Fruit fly (Drosophila melanogaster) whole organism, embryonic: ENCODE results near the gene wg.

Experiments
- Aef1 ChIP-seq: fragments of 200-800 bp; sonication (Bioruptor generic); IDR thresholded peaks from 3 replicates; pipeline ENCODE4 v1.3.6; 2022; ENCODE audit warnings: missing biosample characterization, missing genetic modification characterization
- B-H2 ChIP-seq: fragments of 200-800 bp; sonication (Bioruptor generic); optimal IDR thresholded peaks from 2 replicates; lab custom pipeline; 2018; ENCODE audit warnings: missing biosample characterization, mild to moderate bottlenecking, missing genetic modification characterization
- CG10543 ChIP-seq: fragments of 200-800 bp; sonication (Bioruptor generic); optimal IDR thresholded peaks from 3 replicates; lab custom pipeline; 2017; ENCODE audit warnings: missing biosample characterization, mild to moderate bottlenecking, missing genetic modification characterization, moderate library complexity
- CG10565 ChIP-seq: fragments of 200-800 bp; sonication (Bioruptor generic); optimal IDR thresholded peaks from 3 replicates; lab custom pipeline; 2016; ENCODE audit warnings: missing biosample characterization, mild to moderate bottlenecking, missing genetic modification characterization
- CG11247 ChIP-seq: fragments of 200-800 bp; sonication (Bioruptor generic); IDR thresholded peaks from 2 replicates; pipeline ENCODE4 v1.3.6; 2022; ENCODE audit warnings: missing biosample characterization, missing genetic modification characterization
- CG15073 ChIP-seq: fragments of 200-800 bp; sonication (Bioruptor generic); optimal IDR thresholded peaks from 2 replicates; lab custom pipeline; 2016; ENCODE audit warnings: missing biosample characterization, missing genetic modification characterization
- CG1529 ChIP-seq: fragments of 200-800 bp; sonication (Bioruptor generic); optimal IDR thresholded peaks from 3 replicates; lab custom pipeline; 2018; ENCODE audit warnings: missing biosample characterization, missing genetic modification characterization
- CG16779 ChIP-seq: fragments of 200-800 bp; sonication (Bioruptor generic); IDR thresholded peaks from 2 replicates; pipeline ENCODE4 v1.3.6; 2022; ENCODE audit warnings: missing biosample characterization, missing genetic modification characterization
- CG17328 ChIP-seq: fragments of 200-800 bp; sonication (Bioruptor generic); IDR thresholded peaks from 2 replicates; pipeline ENCODE4 v1.3.6; 2022; ENCODE audit warnings: missing biosample characterization, missing genetic modification characterization
- CG17359 ChIP-seq: fragments of 200-800 bp; sonication (Bioruptor generic); optimal IDR thresholded peaks from 3 replicates; lab custom pipeline; 2018; ENCODE audit warnings: missing biosample characterization, mild to moderate bottlenecking, missing genetic modification characterization, moderate library complexity
- CG2712 ChIP-seq: fragments of 200-800 bp; optimal IDR thresholded peaks from 3 replicates; lab custom pipeline; 2019; ENCODE audit warnings: missing biosample characterization, mild to moderate bottlenecking, missing genetic modification characterization, moderate library complexity
- CG34376 ChIP-seq: fragments of 200-800 bp; sonication (Bioruptor generic); optimal IDR thresholded peaks from 2 replicates; lab custom pipeline; 2018; ENCODE audit warnings: missing biosample characterization, mild to moderate bottlenecking, missing genetic modification characterization
- CG3995 ChIP-seq: fragments of 200-800 bp; sonication (Bioruptor generic); optimal IDR thresholded peaks from 3 replicates; lab custom pipeline; 2016; ENCODE audit warnings: missing biosample characterization, missing genetic modification characterization
- CG4404 ChIP-seq: fragments of 200-800 bp; sonication (Bioruptor generic); IDR thresholded peaks from 2 replicates; pipeline ENCODE4 v1.3.6; 2022; ENCODE audit warnings: missing biosample characterization, missing genetic modification characterization
- CG6175 ChIP-seq: fragments of 200-800 bp; sonication (Bioruptor generic); IDR thresholded peaks from 3 replicates; pipeline ENCODE4 v1.3.6; 2022; ENCODE audit warnings: missing biosample characterization, missing genetic modification characterization
- CG6272 ChIP-seq: fragments of 200-800 bp; sonication (Bioruptor generic); IDR thresholded peaks from 2 replicates; pipeline ENCODE4 v1.3.6; 2022; ENCODE audit warnings: missing biosample characterization, missing genetic modification characterization
- CG6791 ChIP-seq: fragments of 200-800 bp; sonication (Bioruptor generic); IDR thresholded peaks from 3 replicates; pipeline ENCODE4 v1.3.6; 2022; ENCODE audit warnings: missing biosample characterization, missing genetic modification characterization; ENCODE audit not compliant: partially characterized antibody
- CG8765 ChIP-seq: fragments of 200-800 bp; sonication (Bioruptor generic); IDR thresholded peaks from 2 replicates; pipeline ENCODE4 v1.3.6; 2022; ENCODE audit warnings: missing biosample characterization, missing genetic modification characterization
- CG9817 ChIP-seq: fragments of 200-800 bp; sonication (Bioruptor generic); optimal IDR thresholded peaks from 2 replicates; lab custom pipeline; 2018; ENCODE audit warnings: missing biosample characterization, mild to moderate bottlenecking, missing genetic modification characterization, moderate library complexity
- Dfd ChIP-seq, 2 experiments: fragments of >200 bp; optimal IDR thresholded peaks; 2 replicates each; lab custom pipeline; 2017; ENCODE audit warnings: missing biosample characterization in 2 of 2, missing genetic modification characterization in 2 of 2
- Doc3 ChIP-seq: fragments of 200-800 bp; sonication (Bioruptor generic); IDR thresholded peaks from 3 replicates; pipeline ENCODE4 v1.3.6; 2022; ENCODE audit warnings: missing biosample characterization, missing genetic modification characterization; ENCODE audit not compliant: partially characterized antibody
- Drgx ChIP-seq: fragments of 200-800 bp; sonication (Bioruptor generic); IDR thresholded peaks from 2 replicates; pipeline ENCODE4 v1.3.6; 2022; ENCODE audit warnings: missing biosample characterization, missing genetic modification characterization
- Ets97D ChIP-seq: fragments of 200-800 bp; sonication (Bioruptor generic); optimal IDR thresholded peaks from 3 replicates; lab custom pipeline; 2016; ENCODE audit warnings: missing biosample characterization, missing genetic modification characterization
- HLHmδ ChIP-seq: fragments of 200-800 bp; sonication (Bioruptor generic); optimal IDR thresholded peaks from 2 replicates; lab custom pipeline; 2018; ENCODE audit warnings: missing biosample characterization, mild to moderate bottlenecking, missing genetic modification characterization, moderate library complexity
- Hmx ChIP-seq: fragments of 200-800 bp; sonication (Bioruptor generic); optimal IDR thresholded peaks from 2 replicates; lab custom pipeline; 2016; ENCODE audit warnings: missing biosample characterization, missing genetic modification characterization
- Mes4 ChIP-seq: fragments of 200-800 bp; sonication (Bioruptor generic); optimal IDR thresholded peaks from 2 replicates; lab custom pipeline; 2016; ENCODE audit warnings: missing biosample characterization, missing genetic modification characterization
- NfI ChIP-seq: fragments of 200-800 bp; sonication (Bioruptor generic); optimal IDR thresholded peaks from 3 replicates; lab custom pipeline; 2018; ENCODE audit warnings: missing biosample characterization, mild to moderate bottlenecking, missing genetic modification characterization, moderate library complexity
- Oli ChIP-seq: fragments of 200-800 bp; sonication (Bioruptor generic); optimal IDR thresholded peaks from 2 replicates; lab custom pipeline; 2018; ENCODE audit warnings: missing biosample characterization, mild to moderate bottlenecking, missing genetic modification characterization, moderate library complexity
- Opbp ChIP-seq: fragments of 200-800 bp; sonication (Bioruptor generic); IDR thresholded peaks from 3 replicates; pipeline ENCODE4 v1.3.6; 2022; ENCODE audit warnings: missing biosample characterization, missing genetic modification characterization; ENCODE audit not compliant: partially characterized antibody
- Ptx1 ChIP-seq: fragments of 200-800 bp; sonication (Bioruptor generic); IDR thresholded peaks from 2 replicates; pipeline ENCODE4 v1.3.6; 2022; ENCODE audit warnings: missing biosample characterization, missing genetic modification characterization
- Sin3A ChIP-seq: fragments of >200 bp; optimal IDR thresholded peaks from 2 replicates; lab custom pipeline; 2018
- Six4 ChIP-seq: fragments of 200-800 bp; sonication (Bioruptor generic); optimal IDR thresholded peaks from 2 replicates; lab custom pipeline; 2016; ENCODE audit warnings: missing biosample characterization, missing genetic modification characterization
- Trl ChIP-seq, 3 experiments: fragments of >200 bp in 2 of 3; fragments of 200-800 bp in 1 of 3; sonication (Bioruptor generic) in 1 of 3; optimal IDR thresholded peaks; 2 replicates in 1 of 3; 3 replicates in 2 of 3; lab custom pipeline; 2016 to 2017; ENCODE audit warnings: missing biosample characterization in 1 of 3, missing genetic modification characterization in 1 of 3
- ac ChIP-seq: fragments of 200-800 bp; sonication (Bioruptor generic); optimal IDR thresholded peaks from 3 replicates; lab custom pipeline; 2017; ENCODE audit warnings: missing biosample characterization, mild to moderate bottlenecking, missing genetic modification characterization
- cad ChIP-seq: fragments of >200 bp; optimal IDR thresholded peaks from 2 replicates; lab custom pipeline; 2017; ENCODE audit warnings: missing biosample characterization, missing genetic modification characterization
- crp ChIP-seq, 2 experiments: fragments of 200-800 bp; sonication (Bioruptor generic); optimal IDR thresholded peaks; 2 replicates in 1 of 2; 3 replicates in 1 of 2; lab custom pipeline; 2017; ENCODE audit warnings: missing biosample characterization in 2 of 2, missing genetic modification characterization in 2 of 2, mild to moderate bottlenecking in 1 of 2, moderate library complexity in 1 of 2
- eve ChIP-seq, 2 experiments: fragments of >200 bp; optimal IDR thresholded peaks; 2 replicates each; lab custom pipeline; 2017; ENCODE audit warnings: missing biosample characterization in 2 of 2, missing genetic modification characterization in 2 of 2
- fu2 ChIP-seq: fragments of 200-800 bp; sonication (Bioruptor generic); optimal IDR thresholded peaks from 2 replicates; lab custom pipeline; 2016; ENCODE audit warnings: missing biosample characterization, missing genetic modification characterization
- ham ChIP-seq: fragments of 200-800 bp; sonication (Bioruptor generic); IDR thresholded peaks from 2 replicates; pipeline ENCODE4 v1.3.6; 2022; ENCODE audit warnings: missing biosample characterization, missing genetic modification characterization
- hkb ChIP-seq, 2 experiments: fragments of 200-800 bp in 1 of 2; fragments of >200 bp in 1 of 2; sonication (Bioruptor generic) in 1 of 2; IDR thresholded peaks in 1 of 2; optimal IDR thresholded peaks in 1 of 2; 2 replicates each; pipeline versions ENCODE4 v1.3.6 to Lab custom; 2017 to 2022; ENCODE audit warnings: missing biosample characterization in 1 of 2, missing genetic modification characterization in 1 of 2
- nmo ChIP-seq: fragments of 200-800 bp; sonication (Bioruptor generic); optimal IDR thresholded peaks from 2 replicates; lab custom pipeline; 2018; ENCODE audit warnings: missing biosample characterization, mild to moderate bottlenecking, missing genetic modification characterization, moderate library complexity
- odd ChIP-seq: fragments of 200-800 bp; sonication (Bioruptor generic); optimal IDR thresholded peaks from 2 replicates; lab custom pipeline; 2017; ENCODE audit warnings: missing biosample characterization, mild to moderate bottlenecking, missing genetic modification characterization
- pros ChIP-seq: fragments of 200-800 bp; sonication (Bioruptor generic); optimal IDR thresholded peaks from 3 replicates; lab custom pipeline; 2019; ENCODE audit warnings: missing biosample characterization, mild to moderate bottlenecking, missing genetic modification characterization, moderate library complexity
- pzg ChIP-seq: fragments of 200-800 bp; sonication (Bioruptor generic); optimal IDR thresholded peaks from 3 replicates; lab custom pipeline; 2018; ENCODE audit warnings: missing biosample characterization, mild to moderate bottlenecking, missing genetic modification characterization, moderate library complexity
- ranshi ChIP-seq: fragments of 200-800 bp; sonication (Bioruptor generic); IDR thresholded peaks from 2 replicates; pipeline ENCODE4 v1.3.6; 2022; ENCODE audit warnings: missing biosample characterization, missing genetic modification characterization
- schlank ChIP-seq: fragments of 200-800 bp; sonication (Bioruptor generic); optimal IDR thresholded peaks from 2 replicates; lab custom pipeline; 2018; ENCODE audit warnings: missing biosample characterization, mild to moderate bottlenecking, missing genetic modification characterization
- sima ChIP-seq: fragments of 200-800 bp; sonication (Bioruptor generic); optimal IDR thresholded peaks from 2 replicates; lab custom pipeline; 2016; ENCODE audit warnings: missing biosample characterization, missing genetic modification characterization
- trh ChIP-seq: fragments of 200-800 bp; sonication (Bioruptor generic); optimal IDR thresholded peaks from 2 replicates; lab custom pipeline; 2016; ENCODE audit warnings: missing biosample characterization, missing genetic modification characterization
- yki ChIP-seq: fragments of >200 bp; optimal IDR thresholded peaks from 3 replicates; lab custom pipeline; 2018
- zen ChIP-seq: fragments of 200-800 bp; sonication (Bioruptor generic); optimal IDR thresholded peaks from 3 replicates; lab custom pipeline; 2018; ENCODE audit warnings: missing biosample characterization, mild to moderate bottlenecking, missing genetic modification characterization, moderate library complexity
- zf30C ChIP-seq: fragments of 200-800 bp; sonication (Bioruptor generic); optimal IDR thresholded peaks from 3 replicates; lab custom pipeline; 2018; ENCODE audit warnings: missing biosample characterization, mild to moderate bottlenecking, missing genetic modification characterization

wg gene

DNA sequence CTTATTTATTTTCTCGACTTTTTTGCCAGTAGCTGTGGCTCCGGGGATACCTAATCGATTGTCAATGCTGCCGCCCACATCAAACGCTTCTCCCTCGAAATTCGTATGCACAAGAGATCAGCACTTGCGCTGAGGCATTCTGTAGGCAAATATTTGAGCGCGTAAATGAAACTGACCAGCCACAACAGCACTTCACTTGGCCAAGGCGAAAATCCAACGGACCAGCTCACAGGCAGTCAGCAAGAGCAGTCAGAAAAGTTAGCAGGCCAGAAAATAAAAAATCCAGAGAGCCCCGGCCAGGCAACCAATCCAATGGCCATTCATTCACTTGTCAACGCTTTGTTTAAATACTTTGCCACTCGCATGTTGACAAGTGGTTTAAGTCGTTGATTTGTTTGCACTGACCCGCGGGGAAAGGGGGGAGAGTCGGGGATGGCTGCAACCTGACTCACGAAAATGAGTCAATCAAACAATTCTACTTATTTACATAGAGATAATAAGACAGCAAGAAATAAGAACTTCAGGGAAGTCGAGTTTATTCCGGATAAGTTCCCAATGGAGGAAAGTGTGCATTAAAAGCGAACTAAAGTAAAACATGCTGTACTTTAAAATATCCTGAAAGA, 32.5 kb downstream of the wg start (continued):
- TF ChIP-seq eve (GFP tag; optimal IDR thresholded peaks at IDR 0.05; lab: Kevin White, UChicago) (no peak), crp (GFP tag; optimal IDR thresholded peaks at IDR 0.05; lab: Kevin White, UChicago) (no peak), CG9817 (tag; lab: Kevin White, UChicago) (no peak), Mes4 (GFP tag; lab: Kevin White, UChicago) (no peak), CG2712 (peak; percentile 8), yki (no peak), Ets97D (GFP tag; lab: Kevin White, UChicago) (no peak), Sin3A (lab: Kevin White, UChicago) (no peak), CG17328 (GFP tag; lab: Robert Waterston, UW) (peak; percentile 10; the same call in 1 of the 2 replicates), ranshi (GFP tag; lab: Robert Waterston, UW) (no peak), ac (peak; percentile 68), Aef1 (no peak), CG11247 (no peak; the same call in 1 of the 2 replicates), cad (GFP tag; lab: Kevin White, UChicago) (no peak), ham (no peak), zf30C (no peak), fu2 (GFP tag; lab: Kevin White, UChicago) (no peak), hkb (optimal IDR thresholded peaks at IDR 0.05; lab: Kevin White, UChicago) (no peak), hkb (GFP tag; IDR thresholded peaks at IDR 0.05; lab: Robert Waterston, UW) (no peak; the same call in 1 of the 2 replicates), schlank (no peak), HLHmδ (peak; percentile 75), sima (GFP tag; lab: Kevin White, UChicago) (no peak), CG3995 (GFP tag; lab: Kevin White, UChicago) (no peak), nmo (no peak), Dfd (GFP tag; optimal IDR thresholded peaks at IDR 0.05; lab: Kevin White, UChicago) (no peak), CG1529 (GFP tag; lab: Kevin White, UChicago) (no peak), CG4404 (GFP tag; lab: Robert Waterston, UW) (no peak), Opbp (GFP tag; lab: Robert Waterston, UW) (no peak), NfI (GFP tag; lab: Kevin White, UChicago) (no peak), CG10565 (no peak), CG15073 (no peak), B-H2 (GFP tag; lab: Kevin White, UChicago) (no peak), CG16779 (GFP tag; lab: Robert Waterston, UW) (no peak), Trl (optimal IDR thresholded peaks at IDR 0.05; lab: Kevin White, UChicago) (no peak), Trl (GFP tag; optimal IDR thresholded peaks at IDR 0.05; lab: Kevin White, UChicago) (peak; percentile 48), CG34376 (GFP tag; lab: Kevin White, UChicago) (no peak), Hmx (GFP tag; lab: Kevin White, UChicago) (no peak), CG6272 (GFP tag; lab: Robert Waterston, UW) (no peak), trh (peak; percentile 4), CG10543 (GFP tag; lab: Kevin White, UChicago) (no peak), odd (GFP tag; lab: Kevin White, UChicago) (peak; percentile 22), Oli (tag; lab: Kevin White, UChicago) (no peak), CG17359 (no peak), Doc3 (GFP tag; lab: Robert Waterston, UW) (no peak), Ptx1 (GFP tag; lab: Robert Waterston, UW) (no peak), pzg (GFP tag; lab: Kevin White, UChicago) (no peak), zen (tag; lab: Kevin White, UChicago) (no peak), pros (GFP tag; lab: Kevin White, UChicago) (no peak), Drgx (no peak), CG8765 (GFP tag; lab: Robert Waterston, UW) (no peak), CG6175 (GFP tag; lab: Robert Waterston, UW) (no peak), CG6791 (GFP tag; lab: Robert Waterston, UW) (no peak), Six4 (no peak)
